Fruit fly (Drosophila melanogaster) whole organism, embryonic: Measurements from ENCODE around the gene RIOK2.

Source experiments
- Asciz ChIP-seq: fragments of 200-800 bp; sonication (Bioruptor generic); optimal IDR thresholded peaks from 2 replicates; lab custom pipeline; 2017; ENCODE audit warnings: missing biosample characterization, mild to moderate bottlenecking, missing genetic modification characterization, missing genetic modification reagents
- CG10274 ChIP-seq: fragments of 200-800 bp; sonication (Bioruptor generic); optimal IDR thresholded peaks from 3 replicates; lab custom pipeline; 2017; ENCODE audit warnings: missing biosample characterization, mild to moderate bottlenecking, missing genetic modification characterization
- CG10462 ChIP-seq: fragments of 200-800 bp; sonication (Bioruptor generic); optimal IDR thresholded peaks from 2 replicates; lab custom pipeline; 2016; ENCODE audit warnings: missing biosample characterization, missing genetic modification characterization
- CG10959 ChIP-seq: fragments of 200-800 bp; sonication (Bioruptor generic); IDR thresholded peaks from 2 replicates; pipeline ENCODE4 v1.3.6; 2022; ENCODE audit warnings: missing biosample characterization, missing genetic modification characterization
- CG11695 ChIP-seq: fragments of 200-800 bp; sonication (Bioruptor generic); IDR thresholded peaks from 3 replicates; pipeline ENCODE4 v1.3.6; 2022; ENCODE audit warnings: missing biosample characterization, missing genetic modification characterization
- CG1233 ChIP-seq: fragments of 200-800 bp; sonication (Bioruptor generic); optimal IDR thresholded peaks from 4 replicates; lab custom pipeline; 2018; ENCODE audit warnings: missing biosample characterization, mild to moderate bottlenecking, missing genetic modification characterization
- CG12744 ChIP-seq: fragments of 200-800 bp; sonication (Bioruptor generic); optimal IDR thresholded peaks from 2 replicates; lab custom pipeline; 2016; ENCODE audit warnings: missing biosample characterization, missing genetic modification characterization
- CG12942 ChIP-seq: fragments of 200-800 bp; sonication (Bioruptor generic); optimal IDR thresholded peaks from 3 replicates; lab custom pipeline; 2016; ENCODE audit warnings: missing biosample characterization, missing genetic modification characterization
- CG14441 ChIP-seq: fragments of 200-800 bp; sonication (Bioruptor generic); IDR thresholded peaks from 2 replicates; pipeline ENCODE4 v1.3.6; 2022; ENCODE audit warnings: missing biosample characterization, missing genetic modification characterization
- CG14860 ChIP-seq: fragments of 200-800 bp; sonication (Bioruptor generic); IDR thresholded peaks from 3 replicates; pipeline ENCODE4 v1.3.6; 2022; ENCODE audit warnings: missing biosample characterization, missing genetic modification characterization; ENCODE audit not compliant: partially characterized antibody
- CG1603 ChIP-seq: fragments of 200-800 bp; sonication (Bioruptor generic); optimal IDR thresholded peaks from 2 replicates; lab custom pipeline; 2019; ENCODE audit warnings: missing biosample characterization, mild to moderate bottlenecking, missing genetic modification characterization, moderate library complexity
- CG17385 ChIP-seq: fragments of 200-800 bp; sonication (Bioruptor generic); optimal IDR thresholded peaks from 3 replicates; lab custom pipeline; 2018; ENCODE audit warnings: missing biosample characterization, mild to moderate bottlenecking, missing genetic modification characterization
- CG2129 ChIP-seq: fragments of 200-800 bp; sonication (Bioruptor generic); IDR thresholded peaks from 2 replicates; pipeline ENCODE4 v1.3.6; 2022; ENCODE audit warnings: missing biosample characterization, missing genetic modification characterization; ENCODE audit not compliant: partially characterized antibody
- CG34422 ChIP-seq: fragments of 200-800 bp; sonication (Bioruptor generic); IDR thresholded peaks from 3 replicates; pipeline ENCODE4 v1.3.6; 2022; ENCODE audit warnings: missing biosample characterization, missing genetic modification characterization
- CG3726 ChIP-seq: fragments of 200-800 bp; sonication (Bioruptor generic); IDR thresholded peaks from 3 replicates; pipeline ENCODE4, ENCODE4 v1.3.6; 2022; ENCODE audit warnings: missing biosample characterization, missing genetic modification characterization
- CG4707 ChIP-seq: fragments of 200-800 bp; sonication (Bioruptor generic); optimal IDR thresholded peaks from 2 replicates; lab custom pipeline; 2018; ENCODE audit warnings: missing biosample characterization, mild to moderate bottlenecking, missing genetic modification characterization, moderate library complexity
- CG4854 ChIP-seq: fragments of 200-800 bp; sonication (Bioruptor generic); optimal IDR thresholded peaks from 2 replicates; lab custom pipeline; 2016; ENCODE audit warnings: missing biosample characterization, missing genetic modification characterization, inconsistent platforms
- CG5245 ChIP-seq: fragments of 200-800 bp; sonication (Bioruptor generic); optimal IDR thresholded peaks from 3 replicates; lab custom pipeline; 2016; ENCODE audit warnings: missing biosample characterization, missing genetic modification characterization
- CG6683 ChIP-seq: fragments of 200-800 bp; sonication (Bioruptor generic); optimal IDR thresholded peaks from 2 replicates; lab custom pipeline; 2017; ENCODE audit warnings: missing biosample characterization, mild to moderate bottlenecking, missing genetic modification characterization, missing genetic modification reagents
- CG6765 ChIP-seq: fragments of 200-800 bp; sonication (Bioruptor generic); optimal IDR thresholded peaks from 3 replicates; lab custom pipeline; 2017; ENCODE audit warnings: missing biosample characterization, mild to moderate bottlenecking, missing genetic modification characterization
- CG9437 ChIP-seq: fragments of 200-800 bp; sonication (Bioruptor generic); optimal IDR thresholded peaks from 2 replicates; lab custom pipeline; 2018; ENCODE audit warnings: missing biosample characterization, mild to moderate bottlenecking, missing genetic modification characterization
- CG9797 ChIP-seq: fragments of 200-800 bp; sonication (Bioruptor generic); optimal IDR thresholded peaks from 3 replicates; lab custom pipeline; 2018; ENCODE audit warnings: missing biosample characterization, mild to moderate bottlenecking, missing genetic modification characterization
- Deaf1 ChIP-seq: fragments of 200-800 bp; optimal IDR thresholded peaks from 3 replicates; lab custom pipeline; 2019; ENCODE audit warnings: missing biosample characterization, mild to moderate bottlenecking, missing genetic modification characterization, moderate library complexity
- Hmr ChIP-seq: fragments of 200-800 bp; sonication (Bioruptor generic); optimal IDR thresholded peaks from 3 replicates; lab custom pipeline; 2017; ENCODE audit warnings: mild to moderate bottlenecking, missing biosample characterization, missing genetic modification reagents, missing genetic modification characterization
- Hr51 ChIP-seq, 2 experiments: fragments of 200-800 bp; sonication (Bioruptor generic); optimal IDR thresholded peaks; 2 replicates in 1 of 2; 3 replicates in 1 of 2; lab custom pipeline; 2016 to 2018; ENCODE audit warnings: missing biosample characterization in 2 of 2, missing genetic modification characterization in 2 of 2, mild to moderate bottlenecking in 1 of 2, moderate library complexity in 1 of 2
- Max ChIP-seq: fragments of 200-800 bp; sonication (Bioruptor generic); optimal IDR thresholded peaks from 2 replicates; lab custom pipeline; 2016; ENCODE audit warnings: missing biosample characterization, mild to moderate bottlenecking, missing genetic modification characterization
- Taf1 ChIP-seq: fragments of 200-800 bp; sonication (Bioruptor generic); IDR thresholded peaks from 2 replicates; pipeline ENCODE4 v1.3.6; 2022; ENCODE audit warnings: missing biosample characterization, missing genetic modification characterization
- amos ChIP-seq: fragments of 200-800 bp; sonication (Bioruptor generic); IDR thresholded peaks from 2 replicates; pipeline ENCODE4 v1.3.6; 2022; ENCODE audit warnings: missing biosample characterization, missing genetic modification characterization; ENCODE audit not compliant: partially characterized antibody
- aop ChIP-seq: fragments of 200-800 bp; sonication (Bioruptor generic); IDR thresholded peaks from 2 replicates; pipeline ENCODE4 v1.3.6; 2022; ENCODE audit warnings: missing biosample characterization, missing genetic modification characterization
- bsh ChIP-seq, 2 experiments: fragments of 200-800 bp; sonication (Bioruptor generic); optimal IDR thresholded peaks; 2 replicates each; lab custom pipeline; 2017 to 2018; ENCODE audit warnings: mild to moderate bottlenecking in 2 of 2, missing biosample characterization in 2 of 2, missing genetic modification characterization in 2 of 2, moderate library complexity in 1 of 2
- cg ChIP-seq: fragments of 200-800 bp; sonication (Bioruptor generic); optimal IDR thresholded peaks from 3 replicates; lab custom pipeline; 2019; ENCODE audit warnings: missing biosample characterization, mild to moderate bottlenecking, missing genetic modification characterization, moderate library complexity
- crp ChIP-seq, 2 experiments: fragments of 200-800 bp; sonication (Bioruptor generic); optimal IDR thresholded peaks; 2 replicates in 1 of 2; 3 replicates in 1 of 2; lab custom pipeline; 2017; ENCODE audit warnings: missing biosample characterization in 2 of 2, missing genetic modification characterization in 2 of 2, mild to moderate bottlenecking in 1 of 2, moderate library complexity in 1 of 2
- dimm ChIP-seq: fragments of 200-800 bp; sonication (Bioruptor generic); IDR thresholded peaks from 2 replicates; pipeline ENCODE4 v1.3.6; 2022; ENCODE audit warnings: missing biosample characterization, missing genetic modification characterization
- dmrt99B ChIP-seq: fragments of 200-800 bp; sonication (Bioruptor generic); optimal IDR thresholded peaks from 2 replicates; lab custom pipeline; 2018; ENCODE audit warnings: missing biosample characterization, mild to moderate bottlenecking, missing genetic modification characterization, moderate library complexity
- en ChIP-seq: fragments of 200-800 bp; sonication (Bioruptor generic); optimal IDR thresholded peaks from 2 replicates; lab custom pipeline; 2016; ENCODE audit warnings: missing biosample characterization, missing genetic modification characterization
- eyg ChIP-seq: fragments of 200-800 bp; sonication (Bioruptor generic); optimal IDR thresholded peaks from 3 replicates; lab custom pipeline; 2016; ENCODE audit warnings: missing biosample characterization, missing genetic modification characterization
- fd64A ChIP-seq: fragments of 200-800 bp; sonication (Bioruptor generic); optimal IDR thresholded peaks from 3 replicates; lab custom pipeline; 2018; ENCODE audit warnings: missing biosample characterization, mild to moderate bottlenecking, missing genetic modification characterization
- gce ChIP-seq: fragments of 200-800 bp; sonication (Bioruptor generic); IDR thresholded peaks from 3 replicates; pipeline ENCODE4 v1.3.6; 2022; ENCODE audit warnings: missing biosample characterization, missing genetic modification characterization
- gem ChIP-seq: fragments of 200-800 bp; sonication (Bioruptor generic); optimal IDR thresholded peaks from 2 replicates; lab custom pipeline; 2019; ENCODE audit warnings: missing biosample characterization, mild to moderate bottlenecking, missing genetic modification characterization, moderate library complexity
- jing ChIP-seq: fragments of 200-800 bp; sonication (Bioruptor generic); optimal IDR thresholded peaks from 2 replicates; lab custom pipeline; 2018; ENCODE audit warnings: missing biosample characterization, mild to moderate bottlenecking, missing genetic modification characterization
- lov ChIP-seq, 2 experiments: fragments of 200-800 bp in 1 of 2; fragments of >200 bp in 1 of 2; sonication (Bioruptor generic) in 1 of 2; IDR thresholded peaks in 1 of 2; optimal IDR thresholded peaks in 1 of 2; 2 replicates in 1 of 2; 3 replicates in 1 of 2; pipeline versions ENCODE4 v1.3.6 to Lab custom; 2017 to 2022; ENCODE audit warnings: missing biosample characterization in 1 of 2, missing genetic modification characterization in 1 of 2
- nau ChIP-seq: fragments of 200-800 bp; sonication (Bioruptor generic); optimal IDR thresholded peaks from 3 replicates; lab custom pipeline; 2017; ENCODE audit warnings: missing biosample characterization, mild to moderate bottlenecking, missing genetic modification characterization, missing genetic modification reagents
- pita ChIP-seq: fragments of 200-800 bp; sonication (Bioruptor generic); optimal IDR thresholded peaks from 2 replicates; lab custom pipeline; 2017; ENCODE audit warnings: missing biosample characterization, mild to moderate bottlenecking, missing genetic modification characterization
- psq ChIP-seq: fragments of 200-800 bp; sonication (Bioruptor generic); optimal IDR thresholded peaks from 2 replicates; lab custom pipeline; 2017; ENCODE audit warnings: missing biosample characterization, missing genetic modification characterization
- schlank ChIP-seq: fragments of 200-800 bp; sonication (Bioruptor generic); optimal IDR thresholded peaks from 2 replicates; lab custom pipeline; 2018; ENCODE audit warnings: missing biosample characterization, mild to moderate bottlenecking, missing genetic modification characterization
- ssp ChIP-seq: fragments of 200-800 bp; sonication (Bioruptor generic); IDR thresholded peaks from 2 replicates; pipeline ENCODE4 v1.3.6; 2022; ENCODE audit warnings: missing biosample characterization, missing genetic modification characterization
- stc ChIP-seq: fragments of 200-800 bp; sonication (Bioruptor generic); IDR thresholded peaks from 2 replicates; pipeline ENCODE4 v1.3.6; 2022; ENCODE audit warnings: missing biosample characterization, missing genetic modification characterization
- tll ChIP-seq, 2 experiments: fragments of 200-800 bp in 1 of 2; fragments of >200 bp in 1 of 2; sonication (Bioruptor generic) in 1 of 2; optimal IDR thresholded peaks; 2 replicates each; lab custom pipeline; 2017 to 2019; ENCODE audit warnings: missing biosample characterization in 2 of 2, missing genetic modification characterization in 2 of 2, mild to moderate bottlenecking in 1 of 2, moderate library complexity in 1 of 2
- ttk ChIP-seq: fragments of 200-800 bp; sonication (Bioruptor generic); IDR thresholded peaks from 2 replicates; pipeline ENCODE4 v2.1.2; 2022; ENCODE audit warnings: missing biosample characterization, missing genetic modification characterization
- z ChIP-seq: fragments of 200-800 bp; sonication (Bioruptor generic); IDR thresholded peaks from 3 replicates; pipeline ENCODE4 v1.3.6; 2022; ENCODE audit warnings: missing biosample characterization, missing genetic modification characterization

Gene RIOK2

dm6 chr3R:25292864-25293284 lies 27.2 kb downstream of the RIOK2 start, which contains the start of gene CG31098 (continued):
- TF ChIP-seq CG17385: peak; percentile 47
- no peak for TF ChIP-seq CG10274 (GFP tag; lab: Kevin White, UChicago)
- TF ChIP-seq schlank (tag; lab: Kevin White, UChicago): no peak
- no peak for TF ChIP-seq CG1603 (tag; lab: Kevin White, UChicago)
- no peak for TF ChIP-seq dimm
- TF ChIP-seq eyg: no peak
- TF ChIP-seq CG34422 (GFP tag; lab: Robert Waterston, UW): no peak; the same call in 2 of the 3 replicates
- TF ChIP-seq amos (GFP tag; lab: Robert Waterston, UW): no peak; the same call in 1 of the 2 replicates
- TF ChIP-seq gce (GFP tag; lab: Robert Waterston, UW): no peak
- TF ChIP-seq fd64A (GFP tag; lab: Kevin White, UChicago): no peak
- no peak for TF ChIP-seq CG9797
- TF ChIP-seq aop (GFP tag; lab: Robert Waterston, UW): no peak
- TF ChIP-seq CG3726 (GFP tag; lab: Robert Waterston, UW): no peak
- no peak for TF ChIP-seq CG6683 (GFP tag; lab: Kevin White, UChicago)
- no peak for TF ChIP-seq CG12942 (GFP tag; lab: Kevin White, UChicago)
- no peak for TF ChIP-seq CG4707 (GFP tag; lab: Kevin White, UChicago)
- no peak for TF ChIP-seq stc
- TF ChIP-seq Hr51 (GFP tag; optimal IDR thresholded peaks at IDR 0.05; lab: Kevin White, UChicago): no peak
- no peak for TF ChIP-seq CG4854 (GFP tag; lab: Kevin White, UChicago)
- TF ChIP-seq CG11695: no peak
- no peak for TF ChIP-seq ssp (GFP tag; lab: Robert Waterston, UW)
- no peak for TF ChIP-seq Max (GFP tag; lab: Kevin White, UChicago)
- TF ChIP-seq nau: no peak
- no peak for TF ChIP-seq CG1233 (GFP tag; lab: Kevin White, UChicago)
- TF ChIP-seq CG10462 (GFP tag; lab: Kevin White, UChicago): no peak
- no peak for TF ChIP-seq cg
- no peak for TF ChIP-seq ttk (GFP tag; lab: Robert Waterston, UW)
- no peak for TF ChIP-seq CG2129 (GFP tag; lab: Robert Waterston, UW)
- TF ChIP-seq tll (GFP tag; optimal IDR thresholded peaks at IDR 0.05; lab: Kevin White, UChicago): no peak
- TF ChIP-seq pita (GFP tag; lab: Kevin White, UChicago): no peak
- no peak for TF ChIP-seq Taf1 (GFP tag; lab: Robert Waterston, UW)
- peak; percentile 35 for TF ChIP-seq Hmr
- TF ChIP-seq CG14441 (GFP tag; lab: Robert Waterston, UW): no peak
- no peak for TF ChIP-seq en (GFP tag; lab: Kevin White, UChicago)
- peak; percentile 52 for TF ChIP-seq CG6765
- TF ChIP-seq z: no peak
- no peak for TF ChIP-seq CG10959
- TF ChIP-seq CG9437 (GFP tag; lab: Kevin White, UChicago): no peak
- TF ChIP-seq CG12744 (GFP tag; lab: Kevin White, UChicago): no peak
- TF ChIP-seq CG14860 (GFP tag; lab: Robert Waterston, UW): no peak
- TF ChIP-seq psq (GFP tag; lab: Kevin White, UChicago): no peak
- no peak for TF ChIP-seq bsh (GFP tag; optimal IDR thresholded peaks at IDR 0.05; lab: Kevin White, UChicago)
- peak; percentile 31 for TF ChIP-seq gem (tag; lab: Kevin White, UChicago)
- no peak for TF ChIP-seq Deaf1 (tag; lab: Kevin White, UChicago)
- TF ChIP-seq jing (GFP tag; lab: Kevin White, UChicago): no peak
- TF ChIP-seq CG5245 (GFP tag; lab: Kevin White, UChicago): no peak
- TF ChIP-seq dmrt99B (tag; lab: Kevin White, UChicago): no peak
- peak in 1 of 2 experiments; percentile 71 for TF ChIP-seq crp (GFP tag; optimal IDR thresholded peaks at IDR 0.05; lab: Kevin White, UChicago)
- no peak for TF ChIP-seq Asciz (GFP tag; lab: Kevin White, UChicago)
- no peak for TF ChIP-seq lov (optimal IDR thresholded peaks at IDR 0.05; lab: Kevin White, UChicago)
- TF ChIP-seq lov (GFP tag; IDR thresholded peaks at IDR 0.05; lab: Robert Waterston, UW): no peak
